Worm (Caenorhabditis elegans) whole organism, mixed stage, embryonic: Measurements from ENCODE around the gene B0454.8.

ENCODE experiments used
- blmp-1 ChIP-seq: fragments of 150-350 bp; optimal IDR thresholded peaks from 2 replicates; lab custom pipeline; 2014; ENCODE audit warnings: missing biosample characterization, missing genetic modification characterization
- drap-1 ChIP-seq: fragments of 200-800 bp; sonication (Bioruptor generic); optimal IDR thresholded peaks from 3 replicates; lab custom pipeline; 2018; ENCODE audit warnings: mild to moderate bottlenecking, missing genetic modification characterization, missing compliant biosample characterization
- elt-3 ChIP-seq: fragments of 150-350 bp; optimal IDR thresholded peaks from 2 replicates; lab custom pipeline; 2014; ENCODE audit warnings: missing biosample characterization, missing genetic modification characterization
- hlh-1 ChIP-seq: fragments of 150-350 bp; optimal IDR thresholded peaks from 2 replicates; lab custom pipeline; 2014; ENCODE audit warnings: missing biosample characterization, missing genetic modification reagents, missing genetic modification characterization
- lsy-2 ChIP-seq: fragments of 150-350 bp; optimal IDR thresholded peaks from 2 replicates; lab custom pipeline; 2014; ENCODE audit warnings: missing biosample characterization, missing genetic modification characterization
- nhr-237 ChIP-seq: fragments of 150-350 bp; optimal IDR thresholded peaks from 2 replicates; lab custom pipeline; 2014; ENCODE audit warnings: missing biosample characterization, missing genetic modification characterization
- sptf-1 ChIP-seq: sonication (generic microtip); optimal IDR thresholded peaks from 2 replicates; lab custom pipeline; 2017; ENCODE audit warnings: mild to moderate bottlenecking, missing genetic modification characterization, moderate library complexity, missing compliant biosample characterization
- unc-39 ChIP-seq: fragments of 150-350 bp; optimal IDR thresholded peaks from 2 replicates; lab custom pipeline; 2014; ENCODE audit warnings: missing biosample characterization, missing genetic modification characterization
- unc-62 ChIP-seq: fragments of 150-350 bp; optimal IDR thresholded peaks from 2 replicates; lab custom pipeline; 2014; ENCODE audit warnings: missing biosample characterization, missing genetic modification reagents, missing genetic modification characterization

- no peak for TF ChIP-seq blmp-1 (tag; lab: Kevin White, UChicago)
- no peak for TF ChIP-seq lsy-2 (tag; lab: Kevin White, UChicago)
- TF ChIP-seq unc-62 (GFP tag; lab: Kevin White, UChicago): no peak
- no peak for TF ChIP-seq nhr-237 (tag; lab: Kevin White, UChicago)
- no peak for TF ChIP-seq elt-3
- no peak for TF ChIP-seq drap-1 (GFP tag; lab: Kevin White, UChicago)
- no peak for TF ChIP-seq sptf-1 (tag; lab: Kevin White, UChicago)
- no peak for TF ChIP-seq unc-39 (tag; lab: Kevin White, UChicago)
- no peak for TF ChIP-seq hlh-1 (tag; lab: Kevin White, UChicago)
Measured at ce11 chrII:2997828-2998441, 45.3 kb downstream of the B0454.8 start.
